Worm (Caenorhabditis elegans) whole organism, early embryonic: ENCODE measurements around the gene msi-1.

Source experiments
- B0310.2 ChIP-seq: sonication (generic microtip); optimal IDR thresholded peaks from 2 replicates; lab custom pipeline; 2016; ENCODE audit warnings: mild to moderate bottlenecking, missing genetic modification characterization, missing compliant biosample characterization
- F13C5.2 ChIP-seq: sonication (generic microtip); optimal IDR thresholded peaks from 2 replicates; lab custom pipeline; 2017; ENCODE audit warnings: mild to moderate bottlenecking, missing genetic modification characterization, inconsistent platforms, missing compliant biosample characterization
- aly-1 ChIP-seq: sonication (generic microtip); optimal IDR thresholded peaks from 2 replicates; lab custom pipeline; 2016; ENCODE audit warnings: missing genetic modification characterization, missing compliant biosample characterization
- ama-1 ChIP-seq: fragments of 150-350 bp; optimal IDR thresholded peaks from 2 replicates; lab custom pipeline; 2014
- ceh-13 ChIP-seq: fragments of 200-800 bp; sonication (Bioruptor generic); optimal IDR thresholded peaks from 2 replicates; lab custom pipeline; 2018; ENCODE audit warnings: mild to moderate bottlenecking, missing genetic modification characterization, missing compliant biosample characterization
- ceh-36 ChIP-seq: sonication (generic microtip); optimal IDR thresholded peaks from 2 replicates; lab custom pipeline; 2016; ENCODE audit warnings: missing genetic modification characterization, inconsistent platforms, missing compliant biosample characterization
- ets-7 ChIP-seq: sonication (generic microtip); optimal IDR thresholded peaks from 2 replicates; lab custom pipeline; 2016; ENCODE audit warnings: missing genotype, missing genetic modification characterization, missing compliant biosample characterization
- flt-1 ChIP-seq: fragments of 200-800 bp; sonication (Bioruptor generic); IDR thresholded peaks from 2 replicates; pipeline ENCODE4 v1.3.6; 2022; ENCODE audit warnings: missing genetic modification characterization, missing compliant biosample characterization
- hmbx-1 ChIP-seq: sonication (generic microtip); optimal IDR thresholded peaks from 2 replicates; lab custom pipeline; 2016; ENCODE audit warnings: mild to moderate bottlenecking, missing genetic modification characterization, missing compliant biosample characterization
- hmg-4 ChIP-seq: fragments of 200-800 bp; sonication (Bioruptor generic); optimal IDR thresholded peaks from 2 replicates; lab custom pipeline; 2018; ENCODE audit warnings: mild to moderate bottlenecking, missing genetic modification characterization, missing compliant biosample characterization
- hnd-1 ChIP-seq: sonication (generic microtip); optimal IDR thresholded peaks from 2 replicates; lab custom pipeline; 2016; ENCODE audit warnings: missing genetic modification characterization, missing compliant biosample characterization
- pes-1 ChIP-seq: fragments of 200-800 bp; sonication (Bioruptor generic); IDR thresholded peaks from 2 replicates; pipeline ENCODE4 v1.3.6; 2022; ENCODE audit warnings: missing genetic modification reagents, missing genetic modification characterization, missing compliant biosample characterization
- scrt-1 ChIP-seq: fragments of 200-800 bp; sonication (Bioruptor generic); IDR thresholded peaks from 2 replicates; pipeline ENCODE4 v1.3.6; 2022; ENCODE audit warnings: missing genetic modification characterization, missing compliant biosample characterization
- sea-1 ChIP-seq: fragments of 200-800 bp; sonication (Bioruptor generic); conservative IDR thresholded peaks from 2 replicates; pipeline ENCODE4 v1.3.6; 2022; ENCODE audit warnings: missing genetic modification characterization, missing compliant biosample characterization
- tbx-11 ChIP-seq: fragments of 200-800 bp; sonication (Bioruptor generic); IDR thresholded peaks from 2 replicates; pipeline ENCODE4 v1.3.6; 2022; ENCODE audit warnings: missing genetic modification characterization, missing compliant biosample characterization
- tbx-37 ChIP-seq: fragments of 200-800 bp; sonication (Bioruptor generic); conservative IDR thresholded peaks from 2 replicates; pipeline ENCODE4 v1.3.6; 2022; ENCODE audit warnings: missing genetic modification reagents, missing genetic modification characterization, missing compliant biosample characterization
- tra-4 ChIP-seq: sonication (generic microtip); optimal IDR thresholded peaks from 2 replicates; lab custom pipeline; 2017; ENCODE audit warnings: missing genetic modification characterization, missing compliant biosample characterization

The msi-1 gene

DNA sequence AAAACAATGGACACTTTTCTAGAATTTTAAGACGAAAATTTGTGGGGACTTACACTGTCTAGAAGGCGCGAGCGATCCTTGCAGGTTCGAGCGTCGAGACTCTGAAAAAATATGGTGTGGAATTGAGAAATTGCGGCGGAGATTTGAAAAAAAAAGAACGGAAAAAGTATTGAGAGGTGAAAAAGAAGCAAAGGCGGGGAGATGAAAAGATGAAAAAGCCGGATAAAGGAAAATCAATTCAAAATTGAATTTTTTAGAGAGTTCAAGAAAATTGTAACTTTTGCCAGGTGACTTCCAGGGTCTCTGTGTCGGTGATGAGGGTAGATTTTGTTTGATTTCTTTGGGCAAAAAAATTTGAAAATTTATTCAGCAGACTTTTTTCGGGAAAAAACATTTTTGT is at the start of gene msi-1:
TSS of gene msi-1 (minus strand) at position 101 of the 400 bp plus-strand sequence.
- TF ChIP-seq sea-1 (no peak), tra-4 (tag; lab: Kevin White, UChicago) (no peak), pes-1 (GFP tag; lab: Robert Waterston, UW) (no peak), B0310.2 (tag; lab: Kevin White, UChicago) (no peak), tbx-37 (GFP tag; lab: Robert Waterston, UW) (no peak), aly-1 (tag; lab: Kevin White, UChicago) (no peak), tbx-11 (GFP tag; lab: Robert Waterston, UW) (no peak), flt-1 (GFP tag; lab: Robert Waterston, UW) (no peak), F13C5.2 (tag; lab: Kevin White, UChicago) (no peak), scrt-1 (GFP tag; lab: Robert Waterston, UW) (no peak), ceh-13 (GFP tag; lab: Kevin White, UChicago) (no peak), ceh-36 (tag; lab: Kevin White, UChicago) (no peak), hnd-1 (tag; lab: Kevin White, UChicago) (no peak), hmbx-1 (tag; lab: Kevin White, UChicago) (no peak), hmg-4 (GFP tag; lab: Kevin White, UChicago) (no peak), ama-1 (lab: Kevin White, UChicago) (no peak)

DNA sequence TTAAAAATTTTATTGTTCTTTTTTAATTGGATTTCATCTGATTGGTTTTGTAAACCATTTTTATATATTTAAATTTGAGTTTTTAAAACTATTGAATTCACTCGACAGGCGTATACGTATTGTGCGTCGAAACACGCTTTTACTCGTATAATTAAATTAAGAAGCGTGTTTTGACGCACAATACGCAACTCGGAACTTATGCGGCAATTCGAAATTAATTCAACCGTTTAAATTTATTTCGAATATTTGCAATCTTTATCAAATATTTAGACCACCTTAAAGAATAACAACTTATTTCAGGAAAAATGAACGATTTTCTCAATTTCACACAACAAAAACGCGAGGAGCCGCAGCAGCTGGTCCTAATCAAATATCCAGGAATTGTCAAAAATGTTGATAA is 45.7 kb upstream of the msi-1 start, which contains the start of gene tftc-5:
TSS of gene tftc-5 (plus strand) at position 301 of the 400 bp plus-strand sequence.
- no peak for TF ChIP-seq ceh-36 (tag; lab: Kevin White, UChicago)
- TF ChIP-seq aly-1 (tag; lab: Kevin White, UChicago), result no peak
- TF ChIP-seq ama-1 (lab: Kevin White, UChicago), result no peak
- no peak for TF ChIP-seq sea-1

DNA sequence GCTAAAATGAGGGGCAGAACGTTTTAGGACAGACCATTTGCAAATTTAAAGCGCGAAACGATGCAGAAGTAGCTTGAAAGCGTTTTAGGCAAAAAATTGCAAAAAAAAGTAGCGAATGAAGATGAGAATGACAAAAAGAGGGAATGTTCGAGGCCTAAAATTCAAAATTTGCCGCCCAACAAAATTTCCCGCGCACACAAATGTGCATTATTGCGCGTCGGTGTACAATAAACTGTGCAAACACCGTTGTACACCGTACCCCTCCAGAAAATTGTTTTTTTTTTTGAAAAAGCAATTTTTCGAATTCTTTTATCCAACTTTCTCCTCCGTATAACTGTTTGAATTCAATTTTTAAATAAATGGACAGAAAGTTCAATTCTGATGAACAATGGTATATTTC is 43.6 kb upstream of the msi-1 start, which contains the start of gene snpc-3.4:
TSS of gene snpc-3.4 (plus strand) at position 237 of the 400 bp plus-strand sequence.
- TF ChIP-seq F13C5.2 (tag; lab: Kevin White, UChicago) (peak; percentile 20), B0310.2 (tag; lab: Kevin White, UChicago) (no peak)

DNA sequence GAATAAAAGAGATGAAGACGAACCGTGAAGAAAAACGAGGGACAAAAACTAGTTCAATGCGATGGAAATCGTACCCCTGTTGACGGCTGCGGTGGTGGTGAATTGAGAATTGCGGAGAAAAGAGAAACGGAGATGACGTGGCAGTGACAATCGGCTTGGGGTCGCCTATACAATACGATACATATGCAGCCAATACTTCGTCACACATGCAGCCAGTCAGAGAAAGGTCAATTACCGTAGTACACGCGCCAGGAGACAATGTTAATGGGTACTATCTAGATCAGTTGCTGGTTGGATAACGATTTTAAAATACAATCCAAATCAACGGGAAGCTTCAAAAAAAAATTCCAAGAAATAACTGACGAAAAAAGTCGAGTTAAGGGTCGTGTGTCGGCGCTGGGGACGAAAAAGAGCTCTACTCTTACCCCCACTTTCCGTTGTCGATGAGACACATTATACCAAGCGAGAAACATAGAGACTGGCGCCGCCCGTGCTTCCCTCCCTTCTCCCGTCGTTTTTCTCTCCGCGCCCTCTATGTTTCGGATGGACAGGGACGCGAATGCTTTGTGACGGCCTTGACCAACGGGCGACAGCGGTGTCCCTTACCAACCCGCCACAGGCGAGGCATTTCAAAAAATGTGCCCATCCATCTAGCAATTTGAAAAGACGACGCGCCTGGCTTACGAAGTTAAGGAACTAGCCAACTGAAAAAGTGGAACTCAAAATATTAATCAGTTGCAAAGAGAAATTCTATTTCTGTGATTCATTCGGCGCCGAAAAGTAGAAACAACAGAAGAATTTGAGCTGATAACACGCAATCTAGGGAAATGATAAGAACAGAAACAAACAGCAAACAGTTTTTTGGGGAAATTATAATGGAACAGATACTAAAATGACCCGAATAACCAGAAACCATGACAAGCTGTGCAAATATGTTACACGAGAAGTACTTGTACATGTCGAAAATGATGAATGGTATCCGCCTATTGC is 42.7 kb upstream of the msi-1 start:
- TF ChIP-seq hmg-4 (GFP tag; lab: Kevin White, UChicago), result peak; percentile 10
- no peak for TF ChIP-seq tbx-11 (GFP tag; lab: Robert Waterston, UW)

DNA sequence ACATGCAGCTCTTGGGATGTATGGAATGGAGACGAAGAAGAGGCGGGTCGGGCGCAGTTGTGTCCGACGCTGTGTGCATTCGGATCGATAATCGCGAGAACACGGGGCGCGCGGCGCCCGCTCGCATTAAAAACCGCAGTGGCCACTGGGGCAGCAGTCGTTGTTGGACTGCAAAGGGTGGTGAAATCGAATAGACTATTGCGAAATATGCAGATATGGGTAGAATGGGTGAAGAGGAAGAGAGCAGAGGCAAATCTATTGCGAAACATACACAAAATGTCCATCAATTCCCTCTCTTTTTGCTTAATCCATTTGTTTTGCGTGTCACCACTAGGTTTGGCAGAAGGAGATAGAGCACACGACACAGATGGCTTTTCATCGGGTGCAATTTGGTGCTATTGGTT is 41.9 kb upstream of the msi-1 start:
- TF ChIP-seq tbx-11 (GFP tag; lab: Robert Waterston, UW), result no peak
- TF ChIP-seq hnd-1 (tag; lab: Kevin White, UChicago), result no peak
- TF ChIP-seq flt-1 (GFP tag; lab: Robert Waterston, UW), result no peak
- no peak for TF ChIP-seq aly-1 (tag; lab: Kevin White, UChicago)
- TF ChIP-seq ama-1 (lab: Kevin White, UChicago), result no peak
- TF ChIP-seq hmbx-1 (tag; lab: Kevin White, UChicago), result no peak
- no peak for TF ChIP-seq B0310.2 (tag; lab: Kevin White, UChicago)
- no peak for TF ChIP-seq ets-7
- no peak for TF ChIP-seq sea-1
- no peak for TF ChIP-seq pes-1 (GFP tag; lab: Robert Waterston, UW)
- no peak for TF ChIP-seq tra-4 (tag; lab: Kevin White, UChicago)
- TF ChIP-seq hmg-4 (GFP tag; lab: Kevin White, UChicago), result no peak
- TF ChIP-seq ceh-36 (tag; lab: Kevin White, UChicago), result no peak
- TF ChIP-seq ceh-13 (GFP tag; lab: Kevin White, UChicago), result no peak
- no peak for TF ChIP-seq F13C5.2 (tag; lab: Kevin White, UChicago)

DNA sequence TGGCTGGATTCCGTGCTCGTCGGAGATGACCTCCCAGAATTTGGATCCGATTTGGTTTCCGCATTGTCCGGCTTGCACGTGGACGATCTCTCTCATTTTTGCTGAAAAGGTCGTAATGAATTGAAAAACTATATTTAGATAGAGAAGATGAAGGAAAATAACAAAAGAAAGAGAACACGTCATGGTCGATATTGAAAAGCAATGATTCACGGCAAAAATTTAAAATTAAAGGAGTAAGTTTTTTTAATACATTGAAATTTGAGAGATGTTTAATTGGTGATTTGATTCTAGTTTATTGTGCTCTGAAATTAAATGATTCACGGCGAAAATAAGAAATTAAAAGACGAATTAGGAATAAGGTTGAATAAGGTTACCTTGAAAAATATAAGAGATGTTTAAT is 41.3 kb upstream of the msi-1 start, which contains the start of gene tbb-2:
TSS of gene tbb-2 (minus strand) at position 101 of the 400 bp plus-strand sequence.
- TF ChIP-seq hnd-1 (tag; lab: Kevin White, UChicago), result no peak
- TF ChIP-seq ets-7, result no peak
- TF ChIP-seq tbx-11 (GFP tag; lab: Robert Waterston, UW), result no peak
- TF ChIP-seq ama-1 (lab: Kevin White, UChicago), result no peak
- no peak for TF ChIP-seq pes-1 (GFP tag; lab: Robert Waterston, UW)
- no peak for TF ChIP-seq flt-1 (GFP tag; lab: Robert Waterston, UW)
- TF ChIP-seq hmg-4 (GFP tag; lab: Kevin White, UChicago), result no peak
- TF ChIP-seq scrt-1 (GFP tag; lab: Robert Waterston, UW), result no peak
- no peak for TF ChIP-seq ceh-13 (GFP tag; lab: Kevin White, UChicago)

DNA sequence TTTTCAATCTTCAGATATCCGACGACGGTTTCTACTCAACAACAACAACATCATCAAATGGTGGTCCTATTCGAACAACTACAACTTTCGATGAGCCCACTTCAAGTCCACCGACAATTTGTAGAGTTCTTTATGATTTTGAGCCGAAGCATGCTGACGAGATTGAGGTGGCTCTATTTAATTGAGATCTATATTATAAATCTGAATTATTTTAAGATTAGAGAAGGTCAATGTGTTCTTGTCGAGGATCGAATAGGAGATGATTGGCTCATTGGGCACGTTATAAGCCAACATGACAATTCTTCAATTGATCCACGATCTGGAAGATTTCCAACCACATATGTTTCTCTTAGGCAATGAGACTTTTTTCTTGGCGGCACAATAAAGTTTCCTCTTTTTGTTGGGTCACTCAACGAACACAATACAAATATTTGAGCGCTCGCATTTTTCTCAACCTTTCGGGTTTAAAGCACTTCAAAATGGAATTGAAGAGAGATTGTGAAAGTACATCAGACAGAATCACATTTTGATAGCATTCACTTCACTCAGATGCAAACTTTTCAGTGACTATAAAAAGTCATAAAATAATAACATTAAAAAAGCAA is 39.3 kb upstream of the msi-1 start:
- TF ChIP-seq tbx-11 (GFP tag; lab: Robert Waterston, UW), result no peak
- TF ChIP-seq F13C5.2 (tag; lab: Kevin White, UChicago), result no peak
- TF ChIP-seq ets-7, result no peak
- TF ChIP-seq hmg-4 (GFP tag; lab: Kevin White, UChicago), result no peak
- peak; percentile 38 for TF ChIP-seq ama-1 (lab: Kevin White, UChicago)
